Worm (Caenorhabditis elegans) whole organism, L1 larva: ENCODE measurements around the gene C44B7.7.

Experiments used
- C16A3.4 ChIP-seq: fragments of 150-350 bp; optimal IDR thresholded peaks from 2 replicates; lab custom pipeline; 2014; ENCODE audit warnings: missing biosample characterization, missing genetic modification characterization
- C34B4.2 ChIP-seq: sonication (generic microtip); optimal IDR thresholded peaks from 2 replicates; lab custom pipeline; 2017; ENCODE audit warnings: mild to moderate bottlenecking, missing genetic modification characterization, missing compliant biosample characterization
- F16B12.6 ChIP-seq: fragments of 150-350 bp; optimal IDR thresholded peaks from 2 replicates; lab custom pipeline; 2014; ENCODE audit warnings: missing biosample characterization, missing genetic modification characterization
- Y116A8C.19 ChIP-seq: sonication (generic microtip); optimal IDR thresholded peaks from 2 replicates; lab custom pipeline; 2016; ENCODE audit warnings: missing compliant biosample characterization, missing genetic modification characterization, borderline replicate concordance
- aha-1 ChIP-seq: fragments of 150-350 bp; optimal IDR thresholded peaks from 2 replicates; lab custom pipeline; 2014; ENCODE audit warnings: missing biosample characterization, missing genetic modification characterization
- aly-2 ChIP-seq: fragments of 150-350 bp; optimal IDR thresholded peaks from 2 replicates; lab custom pipeline; 2014; ENCODE audit warnings: missing biosample characterization, missing genetic modification characterization
- ama-1 ChIP-seq: fragments of 150-350 bp; optimal IDR thresholded peaks from 2 replicates; lab custom pipeline; 2014
- ceh-63 ChIP-seq: fragments of 200-800 bp; sonication (Bioruptor generic); optimal IDR thresholded peaks from 2 replicates; lab custom pipeline; 2018; ENCODE audit warnings: mild to moderate bottlenecking, missing genetic modification characterization, missing compliant biosample characterization
- ceh-88 ChIP-seq: fragments of 200-800 bp; sonication (Bioruptor generic); IDR thresholded peaks from 2 replicates; pipeline ENCODE4 v1.3.6; 2022; ENCODE audit warnings: missing genetic modification characterization, missing compliant biosample characterization
- dpl-1 ChIP-seq, 3 experiments: fragments of 150-350 bp in 2 of 3; sonication (generic microtip) in 1 of 3; optimal IDR thresholded peaks; 2 replicates each; lab custom pipeline; 2014 to 2017; ENCODE audit warnings: missing biosample characterization in 3 of 3, missing genetic modification characterization in 3 of 3, missing genetic modification reagents in 3 of 3
- dsc-1 ChIP-seq: sonication (generic microtip); optimal IDR thresholded peaks from 2 replicates; lab custom pipeline; 2016; ENCODE audit warnings: mild to moderate bottlenecking, missing genetic modification characterization, missing compliant biosample characterization
- efl-1 ChIP-seq, 4 experiments: fragments of 150-350 bp; optimal IDR thresholded peaks in 3 of 4; peaks in 1 of 4; 1 replicate in 1 of 4; 2 replicates in 3 of 4; lab custom pipeline; 2014; ENCODE audit warnings: missing biosample characterization in 2 of 4, missing genetic modification characterization in 2 of 4, missing genetic modification reagents in 2 of 4
- efl-3 ChIP-seq: fragments of 200-800 bp; sonication (Bioruptor generic); optimal IDR thresholded peaks from 2 replicates; lab custom pipeline; 2018; ENCODE audit warnings: mild to moderate bottlenecking, missing genetic modification characterization, missing compliant biosample characterization
- egl-27 ChIP-seq, 2 experiments: fragments of 150-350 bp in 1 of 2; sonication (generic microtip); optimal IDR thresholded peaks; 3 replicates each; lab custom pipeline; 2017 to 2018; ENCODE audit warnings: missing biosample characterization in 2 of 2, missing genetic modification characterization in 2 of 2, missing genetic modification reagents in 2 of 2
- elt-2 ChIP-seq: sonication (generic microtip); optimal IDR thresholded peaks from 2 replicates; lab custom pipeline; 2016; ENCODE audit warnings: missing genetic modification characterization, mild to moderate bottlenecking, inconsistent platforms, missing compliant biosample characterization, missing genetic modification reagents
- elt-3 ChIP-seq, 6 experiments: fragments of 150-350 bp in 1 of 6; sonication (generic microtip); optimal IDR thresholded peaks; 2 replicates each; lab custom pipeline; 2017 to 2018; ENCODE audit warnings: missing biosample characterization in 6 of 6, missing genetic modification characterization in 6 of 6, inconsistent platforms in 1 of 6
- grh-1 ChIP-seq: fragments of 200-800 bp; sonication (Bioruptor generic); IDR thresholded peaks from 2 replicates; pipeline ENCODE4 v1.3.6; 2022; ENCODE audit warnings: missing genetic modification reagents, missing genetic modification characterization, missing compliant biosample characterization
- hlh-17 ChIP-seq: fragments of 200-800 bp; sonication (Bioruptor generic); optimal IDR thresholded peaks from 2 replicates; lab custom pipeline; 2018; ENCODE audit warnings: missing genetic modification characterization, mild to moderate bottlenecking, missing compliant biosample characterization, moderate library complexity, borderline replicate concordance
- hlh-4 ChIP-seq: sonication (generic microtip); optimal IDR thresholded peaks from 2 replicates; lab custom pipeline; 2016; ENCODE audit warnings: mild to moderate bottlenecking, missing genetic modification characterization, missing compliant biosample characterization
- irx-1 ChIP-seq: sonication (generic microtip); optimal IDR thresholded peaks from 2 replicates; lab custom pipeline; 2016; ENCODE audit warnings: missing genetic modification characterization, missing compliant biosample characterization
- isw-1 ChIP-seq: fragments of 200-800 bp; sonication (Bioruptor generic); IDR thresholded peaks from 2 replicates; pipeline ENCODE4 v1.3.6; 2022; ENCODE audit warnings: missing genetic modification characterization, missing compliant biosample characterization
- jun-1 ChIP-seq: fragments of 150-350 bp; optimal IDR thresholded peaks from 2 replicates; lab custom pipeline; 2014; ENCODE audit warnings: missing biosample characterization, missing genetic modification reagents, missing genetic modification characterization
- lin-13 ChIP-seq: fragments of 150-350 bp; optimal IDR thresholded peaks from 2 replicates; lab custom pipeline; 2014; ENCODE audit warnings: missing biosample characterization, missing genetic modification reagents, missing genetic modification characterization
- lin-14 ChIP-seq: fragments of 200-800 bp; sonication (Bioruptor generic); optimal IDR thresholded peaks from 2 replicates; lab custom pipeline; 2018; ENCODE audit warnings: mild to moderate bottlenecking, missing genetic modification characterization, moderate library complexity, missing compliant biosample characterization
- lin-15B ChIP-seq: fragments of 150-350 bp; sonication (generic microtip); optimal IDR thresholded peaks from 3 replicates; lab custom pipeline; 2014; ENCODE audit warnings: missing biosample characterization, missing genetic modification characterization
- lin-35 ChIP-seq, 2 experiments: fragments of 150-350 bp; optimal IDR thresholded peaks; 2 replicates each; lab custom pipeline; 2014; ENCODE audit warnings: missing biosample characterization in 2 of 2, missing genetic modification characterization in 2 of 2, missing genetic modification reagents in 2 of 2
- lin-39 ChIP-seq: fragments of 150-350 bp; optimal IDR thresholded peaks from 2 replicates; lab custom pipeline; 2014; ENCODE audit warnings: missing biosample characterization, missing genetic modification reagents, missing genetic modification characterization
- lir-3 ChIP-seq: sonication (generic microtip); optimal IDR thresholded peaks from 2 replicates; lab custom pipeline; 2016; ENCODE audit warnings: mild to moderate bottlenecking, missing genetic modification characterization, moderate library complexity, missing compliant biosample characterization; ENCODE audit not compliant: poor library complexity
- lsy-2 ChIP-seq, 2 experiments: fragments of 150-350 bp; optimal IDR thresholded peaks; 2 replicates each; lab custom pipeline; 2014; ENCODE audit warnings: missing biosample characterization in 2 of 2, missing genetic modification characterization in 2 of 2
- mab-9 ChIP-seq: fragments of 200-800 bp; sonication (Bioruptor generic); IDR thresholded peaks from 2 replicates; pipeline ENCODE4 v1.3.6; 2022; ENCODE audit warnings: missing genetic modification reagents, missing genetic modification characterization, missing compliant biosample characterization
- mdl-1 ChIP-seq, 2 experiments: fragments of 150-350 bp; optimal IDR thresholded peaks; 2 replicates each; lab custom pipeline; 2014 to 2017; ENCODE audit warnings: missing biosample characterization in 2 of 2, missing genetic modification characterization in 2 of 2, inconsistent platforms in 1 of 2
- mef-2 ChIP-seq: fragments of 150-350 bp; optimal IDR thresholded peaks from 2 replicates; lab custom pipeline; 2014; ENCODE audit warnings: missing biosample characterization, missing genetic modification characterization
- mep-1 ChIP-seq: fragments of 150-350 bp; optimal IDR thresholded peaks from 2 replicates; lab custom pipeline; 2014; ENCODE audit warnings: missing biosample characterization, missing genetic modification characterization
- nhr-12 ChIP-seq: sonication (generic microtip); optimal IDR thresholded peaks from 2 replicates; lab custom pipeline; 2017; ENCODE audit warnings: missing biosample characterization, missing genetic modification characterization
- nhr-19 ChIP-seq: fragments of 200-800 bp; sonication (Bioruptor generic); conservative IDR thresholded peaks from 2 replicates; pipeline ENCODE4 v1.3.6; 2022; ENCODE audit warnings: missing genetic modification characterization, missing compliant biosample characterization
- nhr-20 ChIP-seq: sonication (generic microtip); optimal IDR thresholded peaks from 2 replicates; lab custom pipeline; 2016; ENCODE audit warnings: mild to moderate bottlenecking, missing genetic modification characterization, missing compliant biosample characterization
- nhr-71 ChIP-seq: sonication (generic microtip); optimal IDR thresholded peaks from 2 replicates; lab custom pipeline; 2016; ENCODE audit warnings: mild to moderate bottlenecking, missing genetic modification characterization, moderate library complexity, missing compliant biosample characterization
- nhr-76 ChIP-seq: sonication (generic microtip); optimal IDR thresholded peaks from 2 replicates; lab custom pipeline; 2017; ENCODE audit warnings: missing biosample characterization, missing genetic modification characterization
- nhr-77 ChIP-seq: fragments of 150-350 bp; optimal IDR thresholded peaks from 2 replicates; lab custom pipeline; 2014; ENCODE audit warnings: missing biosample characterization, missing genetic modification characterization
- nhr-85 ChIP-seq: sonication (generic microtip); peaks from one replicate; lab custom pipeline; 2016; ENCODE audit warnings: missing genetic modification characterization, inconsistent platforms, missing compliant biosample characterization
- pax-3 ChIP-seq: fragments of 200-800 bp; sonication (Bioruptor generic); optimal IDR thresholded peaks from 2 replicates; lab custom pipeline; 2018; ENCODE audit warnings: mild to moderate bottlenecking, missing genetic modification characterization, moderate library complexity, missing compliant biosample characterization
- pqm-1 ChIP-seq: sonication (generic microtip); optimal IDR thresholded peaks from 3 replicates; lab custom pipeline; 2017; ENCODE audit warnings: missing biosample characterization, missing genetic modification characterization
- rnt-1 ChIP-seq: sonication (generic microtip); optimal IDR thresholded peaks from 2 replicates; lab custom pipeline; 2016; ENCODE audit warnings: mild to moderate bottlenecking, missing genetic modification characterization, moderate library complexity, missing compliant biosample characterization
- skn-1 ChIP-seq: fragments of 150-350 bp; optimal IDR thresholded peaks from 2 replicates; lab custom pipeline; 2014; ENCODE audit warnings: missing biosample characterization, missing genetic modification characterization
- snu-23 ChIP-seq: sonication (generic microtip); optimal IDR thresholded peaks from 2 replicates; lab custom pipeline; 2016; ENCODE audit warnings: missing genetic modification characterization, missing compliant biosample characterization
- sox-4 ChIP-seq: sonication (generic microtip); optimal IDR thresholded peaks from 2 replicates; lab custom pipeline; 2016; ENCODE audit warnings: missing genetic modification characterization, missing compliant biosample characterization
- sptf-1 ChIP-seq: fragments of 150-350 bp; optimal IDR thresholded peaks from 2 replicates; lab custom pipeline; 2014; ENCODE audit warnings: missing biosample characterization, missing genetic modification characterization
- tlp-1 ChIP-seq: fragments of 150-350 bp; optimal IDR thresholded peaks from 2 replicates; lab custom pipeline; 2014; ENCODE audit warnings: missing biosample characterization, missing genetic modification characterization
- unc-130 ChIP-seq: fragments of 150-350 bp; optimal IDR thresholded peaks from 2 replicates; lab custom pipeline; 2017; ENCODE audit warnings: missing biosample characterization, missing genetic modification characterization, inconsistent platforms
- unc-30 ChIP-seq: sonication (generic microtip); optimal IDR thresholded peaks from 2 replicates; lab custom pipeline; 2017; ENCODE audit warnings: missing biosample characterization, missing genetic modification characterization
- unc-98 ChIP-seq: fragments of 200-800 bp; sonication (Bioruptor generic); IDR thresholded peaks from 2 replicates; pipeline ENCODE4 v1.3.6; 2022; ENCODE audit warnings: missing genetic modification characterization, missing compliant biosample characterization
- xbp-1 ChIP-seq: sonication (generic microtip); optimal IDR thresholded peaks from 2 replicates; lab custom pipeline; 2016; ENCODE audit warnings: missing genetic modification characterization, missing compliant biosample characterization
- ztf-4 ChIP-seq: fragments of 150-350 bp; optimal IDR thresholded peaks from 2 replicates; lab custom pipeline; 2014; ENCODE audit warnings: missing biosample characterization, missing genetic modification characterization

The C44B7.7 gene

DNA sequence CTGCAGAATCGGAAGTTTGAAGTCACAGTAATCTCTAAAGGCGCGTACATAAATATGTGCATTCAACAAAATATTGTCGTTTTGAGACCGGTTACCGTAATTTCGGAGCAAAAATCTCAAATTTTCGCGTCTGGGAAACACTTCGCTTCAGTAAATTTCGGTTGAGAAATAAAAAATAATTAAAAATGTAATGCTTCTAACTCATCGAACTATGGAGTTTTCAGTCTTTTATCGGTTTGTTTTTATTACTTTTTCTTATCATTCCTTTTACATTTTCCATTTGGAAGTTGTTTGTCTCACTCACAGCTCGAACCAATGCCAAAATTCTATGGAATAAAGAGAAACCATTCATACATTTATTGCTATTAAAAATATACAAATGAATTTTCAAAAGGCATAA lies 8.2 kb upstream of the C44B7.7 start:
- TF ChIP-seq nhr-19 (peak; percentile 74), rnt-1 (peak; percentile 43), tlp-1 (tag; lab: Kevin White, UChicago) (no peak), egl-27 (tag; optimal IDR thresholded peaks at IDR 0.05; lab: Kevin White, UChicago) (no peak), hlh-4 (tag; lab: Kevin White, UChicago) (no peak), F16B12.6 (tag; lab: Kevin White, UChicago) (no peak), hlh-17 (GFP tag; lab: Kevin White, UChicago) (no peak), elt-2 (peak; percentile 17), xbp-1 (tag; lab: Kevin White, UChicago) (peak; percentile 40), unc-30 (no peak), nhr-20 (tag; lab: Kevin White, UChicago) (peak; percentile 78), nhr-77 (tag; lab: Kevin White, UChicago) (no peak), mep-1 (tag; lab: Kevin White, UChicago) (no peak), aly-2 (peak; percentile 99), mdl-1 (tag; optimal IDR thresholded peaks at IDR 0.05; lab: Kevin White, UChicago) (no peak), dpl-1 (GFP tag; optimal IDR thresholded peaks at IDR 0.05; lab: Kevin White, UChicago) (peak in 1 of 3 experiments; percentile 18), nhr-71 (tag; lab: Kevin White, UChicago) (peak; percentile 84), elt-3 (tag; optimal IDR thresholded peaks at IDR 0.05; lab: Kevin White, UChicago) (no peak), mab-9 (GFP tag; lab: Robert Waterston, UW) (0 out of 2 replicates have a peak, but pooled peaks have one; percentile 38), efl-1 (optimal IDR thresholded peaks at IDR 0.05; lab: Kevin White, UChicago) (no peak), efl-1 (GFP tag; optimal IDR thresholded peaks at IDR 0.05 in 1 of 2; lab: Kevin White, UChicago) (peak in 1 of 2 experiments; percentile 93), pqm-1 (tag; lab: Kevin White, UChicago) (no peak), unc-98 (no peak), grh-1 (0 out of 2 replicates have a peak, but pooled peaks have one; percentile 22), lin-14 (GFP tag; lab: Kevin White, UChicago) (peak; percentile 51), ceh-63 (GFP tag; lab: Kevin White, UChicago) (no peak), lir-3 (tag; lab: Kevin White, UChicago) (peak; percentile 46), snu-23 (GFP tag; lab: Kevin White, UChicago) (peak; percentile 89), nhr-12 (tag; lab: Kevin White, UChicago) (no peak), irx-1 (tag; lab: Kevin White, UChicago) (peak; percentile 2), C16A3.4 (peak; percentile 39), nhr-85 (tag; lab: Kevin White, UChicago) (peak; percentile 17), ceh-88 (GFP tag; lab: Robert Waterston, UW) (peak; percentile 59), lin-35 (GFP tag; optimal IDR thresholded peaks at IDR 0.05; lab: Kevin White, UChicago) (peak in 1 of 2 experiments; percentile 72), mef-2 (tag; lab: Kevin White, UChicago) (no peak), sox-4 (no peak), nhr-76 (tag; lab: Kevin White, UChicago) (no peak), lsy-2 (tag; optimal IDR thresholded peaks at IDR 0.05; lab: Kevin White, UChicago) (peak; percentile 21 to 55), jun-1 (tag; lab: Kevin White, UChicago) (no peak), C34B4.2 (tag; lab: Kevin White, UChicago) (no peak), unc-130 (tag; lab: Kevin White, UChicago) (no peak), aha-1 (tag; lab: Kevin White, UChicago) (no peak), lin-15B (tag; lab: Kevin White, UChicago) (no peak), efl-3 (GFP tag; lab: Kevin White, UChicago) (no peak), isw-1 (GFP tag; lab: Robert Waterston, UW) (no peak), skn-1 (tag; lab: Kevin White, UChicago) (no peak), lin-39 (tag; lab: Kevin White, UChicago) (peak; percentile 42), pax-3 (peak; percentile 70), ztf-4 (tag; lab: Kevin White, UChicago) (peak; percentile 55), ama-1 (peak; percentile 72), lin-13 (peak; percentile 18), Y116A8C.19 (tag; lab: Kevin White, UChicago) (no peak), sptf-1 (tag; lab: Kevin White, UChicago) (no peak), dsc-1 (no peak)
